Worm (Caenorhabditis elegans) whole organism, midembryonic: ENCODE data around the gene F56D6.14.

Source experiments
- T22C8.4 ChIP-seq: fragments of 200-800 bp; sonication (Bioruptor generic); IDR thresholded peaks from 2 replicates; pipeline ENCODE4 v1.3.6; 2022; ENCODE audit warnings: missing genetic modification characterization, missing compliant biosample characterization
- cog-1 ChIP-seq: sonication (generic microtip); optimal IDR thresholded peaks from 2 replicates; lab custom pipeline; 2016; ENCODE audit warnings: missing genetic modification characterization, missing compliant biosample characterization
- flt-1 ChIP-seq: fragments of 200-800 bp; sonication (Bioruptor generic); IDR thresholded peaks from 2 replicates; pipeline ENCODE4 v1.3.6; 2022; ENCODE audit warnings: missing genetic modification characterization, missing compliant biosample characterization
- klf-2 ChIP-seq: fragments of 200-800 bp; sonication (Bioruptor generic); conservative IDR thresholded peaks from 2 replicates; pipeline ENCODE4 v1.3.6; 2022; ENCODE audit warnings: missing genetic modification reagents, missing genetic modification characterization, missing compliant biosample characterization
- med-1 ChIP-seq: sonication (generic microtip); optimal IDR thresholded peaks from 2 replicates; lab custom pipeline; 2017; ENCODE audit warnings: missing genetic modification characterization, mild to moderate bottlenecking, missing compliant biosample characterization, antibody characterized with exemption, missing genetic modification reagents; ENCODE audit not compliant: insufficient read depth
- ref-1 ChIP-seq: fragments of 200-800 bp; sonication (Bioruptor generic); conservative IDR thresholded peaks from 2 replicates; pipeline ENCODE4 v1.3.6; 2022; ENCODE audit warnings: missing genetic modification reagents, missing genetic modification characterization, missing compliant biosample characterization
- tab-1 ChIP-seq: fragments of 200-800 bp; sonication (Bioruptor generic); IDR thresholded peaks from 2 replicates; pipeline ENCODE4 v1.3.6; 2022; ENCODE audit warnings: missing genetic modification characterization, missing compliant biosample characterization
- ztf-23 ChIP-seq: fragments of 200-800 bp; sonication (Bioruptor generic); IDR thresholded peaks from 2 replicates; pipeline ENCODE4 v1.3.6; 2022; ENCODE audit warnings: missing genetic modification reagents, missing genetic modification characterization, missing compliant biosample characterization
- ztf-29 ChIP-seq: fragments of 200-800 bp; sonication (Bioruptor generic); IDR thresholded peaks from 2 replicates; pipeline ENCODE4 v1.3.6; 2022; ENCODE audit warnings: missing genetic modification reagents, missing genetic modification characterization, missing compliant biosample characterization

The F56D6.14 gene

ce11 chrIV:3917405-3917804 is at the start of gene F56D6.14:
TSS of gene F56D6.14 (plus strand) at chrIV:3917705.
- TF ChIP-seq tab-1 (GFP tag; lab: Robert Waterston, UW) (no peak), ref-1 (no peak), T22C8.4 (GFP tag; lab: Robert Waterston, UW) (no peak), cog-1 (no peak), flt-1 (no peak), ztf-29 (no peak), med-1 (no peak), ztf-23 (GFP tag; lab: Robert Waterston, UW) (no peak)

ce11 chrIV:3869875-3870274 is 47.6 kb upstream of the F56D6.14 start:
- TF ChIP-seq T22C8.4 (GFP tag; lab: Robert Waterston, UW) (no peak), klf-2 (no peak), ztf-29 (no peak), cog-1 (no peak), flt-1 (no peak), med-1 (no peak), ztf-23 (GFP tag; lab: Robert Waterston, UW) (no peak), tab-1 (GFP tag; lab: Robert Waterston, UW) (no peak), ref-1 (no peak)

DNA sequence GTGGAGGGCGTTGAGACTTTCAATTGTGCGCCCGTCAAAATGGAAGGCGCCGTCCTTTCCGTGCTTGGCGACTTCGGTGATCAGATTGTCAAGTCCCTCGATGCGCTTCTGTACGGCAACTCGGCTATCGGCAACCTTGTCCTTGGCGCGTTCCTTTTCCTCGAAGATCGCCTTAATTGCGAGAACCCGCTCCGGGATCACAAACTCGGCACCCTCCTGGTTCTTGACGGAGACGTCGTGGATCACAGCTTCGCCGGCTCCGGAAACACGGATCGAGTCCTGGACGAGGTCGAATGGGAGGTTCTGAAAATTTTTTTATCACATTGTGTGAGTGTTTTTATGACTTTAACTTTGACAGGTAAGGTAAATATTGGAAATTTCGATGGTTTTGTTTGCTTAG is 44.3 kb upstream of the F56D6.14 start:
- TF ChIP-seq med-1: no peak
- no peak for TF ChIP-seq flt-1
- no peak for TF ChIP-seq ztf-23 (GFP tag; lab: Robert Waterston, UW)
- no peak for TF ChIP-seq tab-1 (GFP tag; lab: Robert Waterston, UW)
- no peak for TF ChIP-seq ztf-29

- TF ChIP-seq cog-1 (no peak), tab-1 (GFP tag; lab: Robert Waterston, UW) (no peak), ztf-23 (GFP tag; lab: Robert Waterston, UW) (no peak), T22C8.4 (GFP tag; lab: Robert Waterston, UW) (no peak), klf-2 (no peak)
Observed at ce11 chrIV:3873706-3874105, 43.8 kb upstream of the F56D6.14 start, which contains the start of gene F37C4.5. TSS of gene F37C4.5 (minus strand) at chrIV:3873806.

DNA sequence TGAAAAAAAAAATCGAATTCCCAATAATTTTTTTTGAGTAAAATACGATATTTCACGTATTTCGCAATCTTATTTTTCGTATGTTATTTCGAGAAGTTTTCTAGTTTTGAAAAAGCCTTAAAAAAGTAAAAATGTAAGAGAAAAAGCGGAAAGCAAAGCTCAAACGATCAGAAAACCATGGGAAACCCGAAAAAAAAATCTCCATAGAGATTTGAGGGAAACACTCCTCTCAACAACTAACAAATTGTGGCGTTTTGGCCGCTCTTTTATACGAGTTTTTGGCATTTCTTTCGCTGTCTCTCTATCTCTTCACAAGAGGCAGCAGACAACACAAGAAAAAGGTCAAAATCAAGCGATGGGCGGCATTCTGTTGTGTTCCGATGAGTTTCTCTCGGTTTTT is 43.1 kb upstream of the F56D6.14 start:
- TF ChIP-seq ztf-29: no peak
- no peak for TF ChIP-seq med-1
- no peak for TF ChIP-seq cog-1
- no peak for TF ChIP-seq klf-2
- TF ChIP-seq tab-1 (GFP tag; lab: Robert Waterston, UW): no peak
- TF ChIP-seq T22C8.4 (GFP tag; lab: Robert Waterston, UW): no peak
- no peak for TF ChIP-seq ztf-23 (GFP tag; lab: Robert Waterston, UW)
- no peak for TF ChIP-seq ref-1
- TF ChIP-seq flt-1: no peak

DNA sequence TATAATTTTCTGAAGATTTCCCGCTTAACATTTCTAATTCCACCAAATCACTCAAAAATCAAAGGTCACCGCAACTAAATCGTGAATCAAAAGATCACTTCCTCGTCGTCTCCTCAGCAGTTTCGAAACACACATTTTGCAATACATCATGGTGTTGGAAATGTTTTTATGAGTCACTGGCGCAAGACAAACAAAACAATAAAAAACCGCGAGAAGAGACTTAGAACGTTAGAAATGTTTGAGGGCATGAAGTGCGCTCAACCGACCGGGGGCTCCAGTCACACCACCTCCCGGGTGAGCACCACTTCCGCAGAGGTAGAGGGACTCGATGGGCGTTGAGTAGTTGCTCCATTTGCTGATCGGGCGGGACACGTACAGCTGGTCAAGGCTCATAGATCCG is 42.2 kb upstream of the F56D6.14 start:
- no peak for TF ChIP-seq klf-2
- no peak for TF ChIP-seq T22C8.4 (GFP tag; lab: Robert Waterston, UW)
- TF ChIP-seq ztf-29: no peak
- TF ChIP-seq flt-1: no peak
- TF ChIP-seq ref-1: no peak
- no peak for TF ChIP-seq tab-1 (GFP tag; lab: Robert Waterston, UW)
- no peak for TF ChIP-seq med-1
- no peak for TF ChIP-seq cog-1
- TF ChIP-seq ztf-23 (GFP tag; lab: Robert Waterston, UW): no peak

DNA sequence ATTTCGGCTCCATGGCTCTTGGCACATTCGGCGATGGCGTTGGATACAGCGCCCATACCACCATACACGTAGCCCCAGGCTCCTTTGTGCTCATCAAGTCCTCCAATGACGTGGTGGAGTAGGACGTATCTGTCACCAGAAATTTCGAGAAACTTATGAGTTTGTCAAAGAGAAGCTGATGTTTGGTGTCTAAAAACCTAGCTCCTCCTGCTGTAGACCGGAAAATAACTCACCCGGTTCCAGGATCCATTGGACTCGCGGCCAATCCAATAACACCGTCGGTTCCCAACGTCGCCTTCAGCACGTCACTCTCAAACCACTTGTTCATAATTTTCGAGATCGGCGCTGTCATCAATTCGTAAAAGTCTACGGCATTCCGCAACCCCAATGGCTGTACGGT is 40.5 kb upstream of the F56D6.14 start:
- TF ChIP-seq tab-1 (GFP tag; lab: Robert Waterston, UW) (no peak), ztf-23 (GFP tag; lab: Robert Waterston, UW) (no peak), T22C8.4 (GFP tag; lab: Robert Waterston, UW) (no peak), flt-1 (no peak), med-1 (no peak), ztf-29 (no peak), cog-1 (no peak), klf-2 (no peak), ref-1 (no peak)

ce11 chrIV:3878283-3878938 is 39.1 kb upstream of the F56D6.14 start, which contains the start of gene F37C4.6:
TSS of gene F37C4.6 (minus strand) at chrIV:3878333.
- TF ChIP-seq med-1 (no peak), ref-1 (no peak), ztf-29 (no peak), ztf-23 (GFP tag; lab: Robert Waterston, UW) (no peak), tab-1 (GFP tag; lab: Robert Waterston, UW) (no peak), klf-2 (no peak), T22C8.4 (GFP tag; lab: Robert Waterston, UW) (no peak), cog-1 (no peak), flt-1 (no peak)

DNA sequence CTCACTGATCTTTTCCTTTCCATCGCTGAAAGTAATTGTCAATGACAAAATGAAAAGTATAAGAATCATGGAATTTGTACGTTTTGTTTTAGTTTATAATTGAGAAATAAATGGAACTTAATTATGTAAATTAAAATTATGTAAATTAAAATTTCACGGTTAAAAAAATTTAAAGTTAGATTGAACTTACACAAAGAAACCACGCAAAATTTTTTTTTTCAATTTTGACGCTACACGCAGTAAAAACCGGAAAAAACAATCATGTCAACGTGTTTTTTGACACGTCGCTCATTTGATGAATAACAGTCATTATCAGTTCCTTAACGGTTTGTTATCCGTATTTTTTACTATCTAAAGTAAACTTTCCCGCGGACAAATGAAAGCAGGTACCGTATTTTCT is 36.4 kb upstream of the F56D6.14 start, which contains the start of the genes F37C4.8 and oac-23:
Gene F37C4.8 (minus strand): TSS at position 101 of the 400 bp plus-strand sequence.
Gene oac-23 (plus strand): TSS at position 323 of the 400 bp plus-strand sequence.
- TF ChIP-seq ztf-29 (no peak), flt-1 (no peak), tab-1 (GFP tag; lab: Robert Waterston, UW) (no peak), ref-1 (no peak), ztf-23 (GFP tag; lab: Robert Waterston, UW) (no peak), klf-2 (no peak), med-1 (no peak), T22C8.4 (GFP tag; lab: Robert Waterston, UW) (no peak), cog-1 (no peak)

DNA sequence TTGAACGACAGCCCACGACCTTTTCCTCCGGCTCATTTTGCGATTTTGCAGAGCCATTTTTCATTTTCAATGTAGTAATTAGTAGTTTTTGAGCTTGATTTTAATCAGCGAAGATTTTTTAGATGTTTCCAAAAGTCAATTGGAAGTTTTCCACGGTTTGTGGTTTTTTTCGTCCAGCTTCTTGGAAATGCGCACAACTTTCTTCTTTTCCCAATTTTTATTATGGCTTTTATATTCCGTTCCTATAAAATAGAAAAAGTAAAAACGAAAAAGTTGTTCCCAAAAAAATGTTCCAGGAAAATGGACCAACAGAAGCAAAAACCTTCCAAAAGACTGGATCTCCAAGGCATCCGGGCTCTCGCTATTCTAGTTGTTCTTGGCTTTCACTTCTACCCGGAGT is 32.1 kb upstream of the F56D6.14 start, which contains the start of gene oac-22:
Gene oac-22 (plus strand): TSS at position 301 of the 400 bp plus-strand sequence.
- TF ChIP-seq flt-1: no peak
- no peak for TF ChIP-seq ref-1
- no peak for TF ChIP-seq med-1
- no peak for TF ChIP-seq ztf-29
- TF ChIP-seq T22C8.4 (GFP tag; lab: Robert Waterston, UW): no peak
- no peak for TF ChIP-seq tab-1 (GFP tag; lab: Robert Waterston, UW)
- TF ChIP-seq klf-2: no peak
- no peak for TF ChIP-seq cog-1
- TF ChIP-seq ztf-23 (GFP tag; lab: Robert Waterston, UW): no peak

- TF ChIP-seq tab-1 (GFP tag; lab: Robert Waterston, UW): no peak
- TF ChIP-seq cog-1: no peak
- TF ChIP-seq ztf-23 (GFP tag; lab: Robert Waterston, UW): no peak
- TF ChIP-seq T22C8.4 (GFP tag; lab: Robert Waterston, UW): no peak
- no peak for TF ChIP-seq klf-2
- no peak for TF ChIP-seq ref-1
- no peak for TF ChIP-seq flt-1
- TF ChIP-seq ztf-29: no peak
- no peak for TF ChIP-seq med-1
Observed at ce11 chrIV:3888963-3889362, 28.5 kb upstream of the F56D6.14 start, which contains the start of gene oac-21. TSS of gene oac-21 (plus strand) at chrIV:3889263.
